Fruit fly (Drosophila melanogaster) whole organism, adult: ENCODE measurements around the gene Snx1.

Experiments
- CG14711 ChIP-seq: fragments of 200-800 bp; sonication (Bioruptor generic); optimal IDR thresholded peaks from 2 replicates; lab custom pipeline; 2018; ENCODE audit warnings: missing biosample characterization, mild to moderate bottlenecking, missing genetic modification characterization, moderate library complexity
- CG7101 ChIP-seq: fragments of 200-800 bp; sonication (Bioruptor generic); optimal IDR thresholded peaks from 2 replicates; lab custom pipeline; 2018; ENCODE audit warnings: missing biosample characterization, mild to moderate bottlenecking, missing genetic modification characterization, moderate library complexity
- Clk ChIP-seq: fragments of 200-800 bp; sonication (Bioruptor generic); optimal IDR thresholded peaks from 2 replicates; lab custom pipeline; 2017; ENCODE audit warnings: missing biosample characterization, missing genetic modification characterization
- Hr96 ChIP-seq: fragments of 200-800 bp; sonication (Bioruptor generic); optimal IDR thresholded peaks from 2 replicates; lab custom pipeline; 2016; ENCODE audit warnings: missing biosample characterization, missing genetic modification characterization
- kay ChIP-seq: fragments of 200-800 bp; sonication (Bioruptor generic); peaks from one replicate; lab custom pipeline; 2016; ENCODE audit warnings: missing biosample characterization, missing genetic modification characterization, borderline replicate concordance
- toe ChIP-seq: fragments of 200-800 bp; sonication (Bioruptor generic); optimal IDR thresholded peaks from 2 replicates; lab custom pipeline; 2016; ENCODE audit warnings: missing biosample characterization, missing genetic modification characterization

- TF ChIP-seq toe (GFP tag; lab: Kevin White, UChicago) (no peak), Clk (GFP tag; lab: Kevin White, UChicago) (no peak), CG7101 (tag; lab: Kevin White, UChicago) (no peak), kay (GFP tag; lab: Kevin White, UChicago) (no peak), CG14711 (no peak), Hr96 (GFP tag; lab: Kevin White, UChicago) (peak; percentile 28)
Measured at dm6 chr2L:3477057-3477755, 27.7 kb downstream of the Snx1 start.
